Fruit fly (Drosophila melanogaster): ENCODE data around the gene CG3808.
A peak's percentile ranks its signal among the peaks of the same experiment; 100 is the strongest.

DNA sequence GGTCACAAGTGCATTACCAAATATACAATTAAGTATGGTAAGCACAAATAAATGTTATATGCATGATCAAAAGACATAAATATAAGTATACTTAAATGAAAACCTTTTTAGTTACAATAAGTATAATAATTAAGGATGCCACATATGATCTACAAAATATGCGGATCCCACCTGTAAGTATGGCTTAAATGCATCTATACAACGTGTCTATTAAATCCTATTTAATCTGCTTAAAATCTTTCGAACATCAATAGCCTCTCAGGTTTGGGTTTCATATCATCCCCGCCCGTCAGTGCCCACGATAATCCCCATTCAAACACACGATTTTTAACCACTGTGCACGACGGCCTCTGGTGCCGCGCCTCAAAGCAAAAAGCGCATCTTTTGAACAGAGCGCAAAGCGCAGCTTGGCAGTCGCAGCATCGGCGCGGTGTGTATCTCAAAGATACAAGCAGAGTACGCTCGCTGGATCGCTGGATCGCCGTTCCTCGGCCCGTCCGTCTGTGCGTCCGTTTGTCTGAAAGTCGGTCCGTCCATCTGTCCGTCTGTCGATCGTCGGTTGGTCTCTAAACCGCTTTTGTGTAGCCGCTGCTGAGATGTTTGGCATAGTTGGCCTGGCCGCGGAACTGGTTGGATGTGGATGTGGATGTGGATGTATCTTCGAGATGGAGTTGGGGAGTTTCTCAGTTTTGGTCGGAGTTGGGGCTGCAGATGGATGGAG, 41.4 kb upstream of the CG3808 start:
- TF ChIP-seq cg (GFP tag; optimal IDR thresholded peaks at IDR 0.05) = no peak
- TF ChIP-seq h (optimal IDR thresholded peaks at IDR 0.05) = no peak
- TF ChIP-seq C15 (GFP tag; IDR thresholded peaks at IDR 0.05) = no peak
- TF ChIP-seq Max (GFP tag; optimal IDR thresholded peaks at IDR 0.05) = no peak
- TF ChIP-seq Lhr (GFP tag; optimal IDR thresholded peaks at IDR 0.05) = no peak
- no peak for TF ChIP-seq hkb (optimal IDR thresholded peaks at IDR 0.05)
- TF ChIP-seq hkb (GFP tag; IDR thresholded peaks at IDR 0.05) = 0 out of 2 replicates have a peak, but pooled peaks have one; percentile 39
- no peak for TF ChIP-seq Gug (GFP tag; IDR thresholded peaks at IDR 0.05)
- TF ChIP-seq trh (GFP tag; optimal IDR thresholded peaks at IDR 0.05) = no peak
- no peak for TF ChIP-seq Optix (GFP tag; IDR thresholded peaks at IDR 0.05)
- TF ChIP-seq al (GFP tag; IDR thresholded peaks at IDR 0.05) = no peak
